Worm (Caenorhabditis elegans): ENCODE measurements around the gene srh-169.

ce11 chrV:4094740-4095139 lies 47.1 kb downstream of the srh-169 start, which contains the start of gene nhr-181:
- TF ChIP-seq W03F9.2 (tag; optimal IDR thresholded peaks at IDR 0.05) (no peak), him-1 (tag; optimal IDR thresholded peaks at IDR 0.05) (no peak)
